Worm (Caenorhabditis elegans) whole organism, L3 larva: ENCODE results near the gene ddb-1.
A peak's percentile ranks its signal among the peaks of the same experiment; 100 is the strongest.

Experiments
- aly-2 ChIP-seq: fragments of 150-350 bp; optimal IDR thresholded peaks from 2 replicates; lab custom pipeline; 2014; ENCODE audit warnings: missing biosample characterization, missing genetic modification characterization
- ama-1 ChIP-seq: fragments of 150-350 bp; optimal IDR thresholded peaks from 2 replicates; lab custom pipeline; 2018
- ceh-28 ChIP-seq: fragments of 150-350 bp; optimal IDR thresholded peaks from 2 replicates; lab custom pipeline; 2014; ENCODE audit warnings: missing biosample characterization, missing genetic modification reagents, missing genetic modification characterization
- ceh-82 ChIP-seq: fragments of 150-350 bp; optimal IDR thresholded peaks from 2 replicates; lab custom pipeline; 2014; ENCODE audit warnings: missing biosample characterization, missing genetic modification characterization
- ceh-9 ChIP-seq: sonication (generic microtip); optimal IDR thresholded peaks from 2 replicates; lab custom pipeline; 2018; ENCODE audit warnings: missing biosample characterization, missing genetic modification characterization
- daf-12 ChIP-seq: fragments of 150-350 bp; optimal IDR thresholded peaks from 2 replicates; lab custom pipeline; 2014; ENCODE audit warnings: missing biosample characterization, missing genetic modification reagents, missing genetic modification characterization
- egl-27 ChIP-seq: sonication (generic microtip); optimal IDR thresholded peaks from 4 replicates; lab custom pipeline; 2017; ENCODE audit warnings: missing biosample characterization, missing genetic modification reagents, missing genetic modification characterization
- egl-5 ChIP-seq: fragments of 150-350 bp; optimal IDR thresholded peaks from 2 replicates; lab custom pipeline; 2017; ENCODE audit warnings: missing biosample characterization, missing genetic modification reagents, missing genetic modification characterization, inconsistent platforms
- elt-1 ChIP-seq: fragments of 150-350 bp; optimal IDR thresholded peaks from 2 replicates; lab custom pipeline; 2014; ENCODE audit warnings: missing biosample characterization, missing genetic modification characterization
- elt-2 ChIP-seq: sonication (generic microtip); optimal IDR thresholded peaks from 2 replicates; lab custom pipeline; 2016; ENCODE audit warnings: missing genetic modification reagents, mild to moderate bottlenecking, missing genetic modification characterization, missing compliant biosample characterization
- elt-3 ChIP-seq, 3 experiments: fragments of 150-350 bp in 1 of 3; sonication (generic microtip) in 2 of 3; optimal IDR thresholded peaks; 2 replicates in 2 of 3; 4 replicates in 1 of 3; lab custom pipeline; 2014 to 2017; ENCODE audit warnings: missing biosample characterization in 3 of 3, missing genetic modification characterization in 3 of 3
- eor-1 ChIP-seq, 2 experiments: fragments of 150-350 bp; optimal IDR thresholded peaks; 2 replicates each; lab custom pipeline; 2014 to 2018; ENCODE audit warnings: missing biosample characterization in 2 of 2, missing genetic modification characterization in 2 of 2
- fkh-10 ChIP-seq: sonication (generic microtip); optimal IDR thresholded peaks from 2 replicates; lab custom pipeline; 2017; ENCODE audit warnings: missing biosample characterization, missing genetic modification reagents, missing genetic modification characterization
- fkh-2 ChIP-seq: fragments of 150-350 bp; optimal IDR thresholded peaks from 2 replicates; lab custom pipeline; 2014; ENCODE audit warnings: missing biosample characterization, missing genetic modification reagents, missing genetic modification characterization
- fos-1 ChIP-seq: fragments of 150-350 bp; optimal IDR thresholded peaks from 2 replicates; lab custom pipeline; 2014; ENCODE audit warnings: missing biosample characterization, missing genetic modification characterization
- hmg-11 ChIP-seq: sonication (generic microtip); optimal IDR thresholded peaks from 2 replicates; lab custom pipeline; 2016; ENCODE audit warnings: missing genetic modification characterization, missing compliant biosample characterization
- lin-15B ChIP-seq: fragments of 150-350 bp; optimal IDR thresholded peaks from 2 replicates; lab custom pipeline; 2014; ENCODE audit warnings: missing biosample characterization, missing genetic modification characterization
- lsy-12 ChIP-seq: sonication (generic microtip); optimal IDR thresholded peaks from 2 replicates; lab custom pipeline; 2016; ENCODE audit warnings: mild to moderate bottlenecking, missing genetic modification characterization, missing compliant biosample characterization
- mdl-1 ChIP-seq: fragments of 150-350 bp; optimal IDR thresholded peaks from 2 replicates; lab custom pipeline; 2014; ENCODE audit warnings: missing biosample characterization, missing genetic modification characterization
- mml-1 ChIP-seq: fragments of 150-350 bp; sonication (generic microtip); optimal IDR thresholded peaks from 3 replicates; lab custom pipeline; 2014; ENCODE audit warnings: missing biosample characterization, missing genetic modification characterization
- nfya-1 ChIP-seq: sonication (generic microtip); optimal IDR thresholded peaks from 2 replicates; lab custom pipeline; 2017; ENCODE audit warnings: missing genetic modification characterization, mild to moderate bottlenecking, missing compliant biosample characterization, antibody characterized with exemption, moderate library complexity; ENCODE audit not compliant: insufficient read depth
- nhr-11 ChIP-seq: fragments of 150-350 bp; optimal IDR thresholded peaks from 2 replicates; lab custom pipeline; 2014; ENCODE audit warnings: missing biosample characterization, missing genetic modification characterization
- nhr-12 ChIP-seq: fragments of 150-350 bp; optimal IDR thresholded peaks from 2 replicates; lab custom pipeline; 2014; ENCODE audit warnings: missing biosample characterization, missing genetic modification characterization
- nhr-23 ChIP-seq: fragments of 150-350 bp; optimal IDR thresholded peaks from 2 replicates; lab custom pipeline; 2014; ENCODE audit warnings: missing biosample characterization, missing genetic modification reagents, missing genetic modification characterization
- nhr-237 ChIP-seq: fragments of 150-350 bp; optimal IDR thresholded peaks from 2 replicates; lab custom pipeline; 2014; ENCODE audit warnings: missing biosample characterization, missing genetic modification characterization
- nhr-25 ChIP-seq: sonication (generic microtip); optimal IDR thresholded peaks from 2 replicates; lab custom pipeline; 2017; ENCODE audit warnings: missing biosample characterization, missing genetic modification characterization
- nhr-43 ChIP-seq: sonication (generic microtip); optimal IDR thresholded peaks from 2 replicates; lab custom pipeline; 2016; ENCODE audit warnings: mild to moderate bottlenecking, missing genetic modification characterization, missing compliant biosample characterization; ENCODE audit not compliant: poor library complexity, severe bottlenecking
- nhr-77 ChIP-seq: fragments of 150-350 bp; optimal IDR thresholded peaks from 2 replicates; lab custom pipeline; 2014; ENCODE audit warnings: missing biosample characterization, missing genetic modification characterization
- pha-4 ChIP-seq: fragments of 150-350 bp; optimal IDR thresholded peaks from 2 replicates; lab custom pipeline; 2014; ENCODE audit warnings: missing biosample characterization, missing genetic modification reagents, missing genetic modification characterization
- pqm-1 ChIP-seq: fragments of 150-350 bp; optimal IDR thresholded peaks from 2 replicates; lab custom pipeline; 2017; ENCODE audit warnings: missing biosample characterization, missing genetic modification characterization, inconsistent platforms
- sea-2 ChIP-seq: fragments of 150-350 bp; sonication (generic microtip); optimal IDR thresholded peaks from 4 replicates; lab custom pipeline; 2014; ENCODE audit warnings: missing biosample characterization, missing genetic modification reagents, missing genetic modification characterization
- skn-1 ChIP-seq: fragments of 150-350 bp; optimal IDR thresholded peaks from 2 replicates; lab custom pipeline; 2014; ENCODE audit warnings: missing biosample characterization, missing genetic modification characterization
- zag-1 ChIP-seq: fragments of 150-350 bp; optimal IDR thresholded peaks from 2 replicates; lab custom pipeline; 2014; ENCODE audit warnings: missing biosample characterization, missing genetic modification characterization

Gene ddb-1

ce11 chrIV:12108984-12109657 is 11.8 kb downstream of the ddb-1 start:
- TF ChIP-seq egl-27 (tag; lab: Kevin White, UChicago) (no peak), skn-1 (no peak), aly-2 (tag; lab: Kevin White, UChicago) (no peak)
- TF ChIP-seq, all 47 proteins: peak for 0

ce11 chrIV:12105558-12105957 is 15.4 kb downstream of the ddb-1 start, which contains the start of gene M18.3:
Gene M18.3 (plus strand): TSS chrIV:12105858.
- TF ChIP-seq aly-2 (tag; lab: Kevin White, UChicago) (no peak), mml-1 (tag; lab: Kevin White, UChicago) (no peak), zag-1 (tag; lab: Kevin White, UChicago) (no peak), lin-15B (tag; lab: Kevin White, UChicago) (no peak), pqm-1 (no peak), nhr-43 (tag; lab: Kevin White, UChicago) (no peak), nhr-11 (tag; lab: Kevin White, UChicago) (no peak)

DNA sequence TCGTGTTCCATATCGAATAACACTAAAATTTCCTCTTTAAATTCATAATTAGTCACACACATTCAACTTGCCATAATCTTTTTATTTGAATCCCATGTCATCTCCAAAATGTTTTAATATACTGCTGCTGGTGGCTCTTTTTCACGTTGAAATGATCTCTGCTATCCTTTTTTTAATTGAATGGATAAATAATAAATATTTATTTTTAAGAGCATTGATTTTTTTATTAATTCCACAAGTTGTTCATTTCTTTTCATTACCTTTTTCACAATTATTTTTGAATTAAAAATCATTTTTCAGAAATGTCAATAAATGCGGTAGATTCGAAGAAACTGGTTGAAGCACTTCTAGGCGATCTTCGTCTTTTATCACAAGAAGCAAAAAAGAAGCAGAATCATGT is 24.5 kb downstream of the ddb-1 start, which contains the start of gene mon-2:
TSS of gene mon-2 (plus strand) at position 301 of the 400 bp plus-strand sequence.
- TF ChIP-seq ceh-82 (tag; lab: Kevin White, UChicago) (no peak), elt-2 (tag; lab: Kevin White, UChicago) (no peak), mml-1 (tag; lab: Kevin White, UChicago) (no peak), nhr-23 (tag; lab: Kevin White, UChicago) (no peak), egl-5 (no peak), aly-2 (tag; lab: Kevin White, UChicago) (no peak), skn-1 (no peak), ama-1 (lab: Kevin White, UChicago) (no peak)

- TF ChIP-seq nhr-23 (tag; lab: Kevin White, UChicago), result peak; percentile 7
- TF ChIP-seq nhr-77 (tag; lab: Kevin White, UChicago), result no peak
- TF ChIP-seq mml-1 (tag; lab: Kevin White, UChicago), result no peak
- peak; percentile 22 for TF ChIP-seq nhr-25 (tag; lab: Kevin White, UChicago)
- TF ChIP-seq lin-15B (tag; lab: Kevin White, UChicago), result peak; percentile 41
These were observed 27.1 kb downstream of the ddb-1 start, which contains the start of gene F11A10.5 for ce11 chrIV:12093819-12094218. Gene F11A10.5 (plus strand): TSS chrIV:12094119.

- TF ChIP-seq nhr-77 (tag; lab: Kevin White, UChicago) (no peak), daf-12 (no peak), fkh-2 (tag; lab: Kevin White, UChicago) (no peak), nfya-1 (tag; lab: Kevin White, UChicago) (no peak), fkh-10 (no peak), sea-2 (GFP tag; lab: Kevin White, UChicago) (no peak), fos-1 (tag; lab: Kevin White, UChicago) (no peak), lsy-12 (no peak), zag-1 (tag; lab: Kevin White, UChicago) (no peak), ceh-28 (tag; lab: Kevin White, UChicago) (no peak), pha-4 (tag; lab: Kevin White, UChicago) (no peak), eor-1 (tag; optimal IDR thresholded peaks at IDR 0.05; lab: Kevin White, UChicago) (no peak), egl-27 (tag; lab: Kevin White, UChicago) (no peak), nhr-237 (tag; lab: Kevin White, UChicago) (no peak), mml-1 (tag; lab: Kevin White, UChicago) (no peak), elt-3 (tag; optimal IDR thresholded peaks at IDR 0.05; lab: Kevin White, UChicago) (no peak), egl-5 (no peak), hmg-11 (tag; lab: Kevin White, UChicago) (no peak), mdl-1 (tag; lab: Kevin White, UChicago) (no peak)
These were observed 27.6 kb downstream of the ddb-1 start, which contains the start of gene cpsf-4 for ce11 chrIV:12093384-12093783. Gene cpsf-4 (minus strand): TSS chrIV:12093445.

DNA sequence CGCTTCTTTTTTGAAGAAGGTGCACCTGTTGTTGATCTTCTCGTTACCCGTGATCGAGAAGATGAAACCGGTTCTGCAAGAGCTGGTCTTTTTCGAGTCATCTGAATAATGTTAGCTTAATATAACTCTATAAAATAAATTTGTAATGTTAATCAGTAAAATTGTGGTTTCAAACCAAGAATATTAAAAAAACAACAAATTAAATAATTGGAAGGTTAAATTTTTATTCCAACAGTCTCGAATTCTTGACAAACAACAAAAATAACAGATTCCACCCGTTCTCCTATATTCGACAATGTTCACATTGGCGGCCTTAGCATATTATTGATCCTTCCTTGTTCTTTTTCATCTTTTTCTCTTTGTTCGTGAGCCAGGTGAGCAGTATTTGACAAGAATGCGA is 28.9 kb downstream of the ddb-1 start, which contains the start of gene mig-32:
TSS of gene mig-32 (minus strand) at position 101 of the 400 bp plus-strand sequence.
- no peak for TF ChIP-seq elt-3 (tag; optimal IDR thresholded peaks at IDR 0.05; lab: Kevin White, UChicago)
- no peak for TF ChIP-seq sea-2 (GFP tag; lab: Kevin White, UChicago)
- no peak for TF ChIP-seq nhr-12 (tag; lab: Kevin White, UChicago)
- no peak for TF ChIP-seq elt-1
- TF ChIP-seq eor-1 (tag; optimal IDR thresholded peaks at IDR 0.05; lab: Kevin White, UChicago), result no peak
- no peak for TF ChIP-seq mdl-1 (tag; lab: Kevin White, UChicago)
- TF ChIP-seq ceh-9 (tag; lab: Kevin White, UChicago), result no peak
- no peak for TF ChIP-seq egl-27 (tag; lab: Kevin White, UChicago)
